Worm (Caenorhabditis elegans): ENCODE data around the gene T26A5.6.

DNA sequence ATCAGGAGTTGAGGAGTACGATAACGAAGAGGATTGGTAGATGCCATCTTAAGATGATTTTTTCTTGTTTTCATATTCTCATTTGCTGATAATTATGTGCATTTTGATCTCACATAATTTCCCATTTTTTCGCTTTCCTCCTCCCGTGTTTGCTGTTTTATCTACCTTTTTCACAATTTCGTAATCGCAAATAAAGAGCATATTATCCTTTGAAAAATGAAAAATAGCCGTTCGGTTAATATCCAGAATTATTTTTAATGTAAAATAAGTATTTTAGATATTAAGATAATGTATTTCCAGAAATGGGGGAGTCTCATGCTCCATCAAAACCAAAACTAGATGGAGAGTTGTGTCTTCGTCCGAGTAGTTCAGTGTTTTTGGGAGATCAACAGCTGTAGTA lies 17.6 kb downstream of the T26A5.6 start, which contains the start of gene vps-16:
- TF ChIP-seq ztf-29 (GFP tag; IDR thresholded peaks at IDR 0.05) (no peak), flt-1 (GFP tag; IDR thresholded peaks at IDR 0.05) (no peak), med-1 (GFP tag; optimal IDR thresholded peaks at IDR 0.05; ENCODE audit: insufficient read depth) (no peak), cog-1 (tag; optimal IDR thresholded peaks at IDR 0.05) (no peak), ref-1 (GFP tag; conservative IDR thresholded peaks at IDR 0.05) (no peak), ztf-23 (GFP tag; IDR thresholded peaks at IDR 0.05) (no peak)

Data from whole organism, midembryonic.